Fruit fly (Drosophila melanogaster) whole organism, pupa: ENCODE measurements around the gene abo.

Experiments used
- CG12605 ChIP-seq: fragments of 200-800 bp; sonication (Bioruptor generic); IDR thresholded peaks from 2 replicates; pipeline ENCODE4 v1.3.6; 2022; ENCODE audit warnings: missing biosample characterization, missing genetic modification characterization
- CG13204 ChIP-seq: fragments of 200-800 bp; sonication (Bioruptor generic); optimal IDR thresholded peaks from 2 replicates; lab custom pipeline; 2018; ENCODE audit warnings: missing biosample characterization, mild to moderate bottlenecking, missing genetic modification characterization, moderate library complexity
- CG15710 ChIP-seq: fragments of 200-800 bp; sonication (Bioruptor generic); optimal IDR thresholded peaks from 2 replicates; lab custom pipeline; 2018; ENCODE audit warnings: missing biosample characterization, mild to moderate bottlenecking, missing genetic modification characterization, moderate library complexity
- CG17806 ChIP-seq: fragments of 200-800 bp; sonication (Bioruptor generic); optimal IDR thresholded peaks from 2 replicates; lab custom pipeline; 2018; ENCODE audit warnings: missing biosample characterization, mild to moderate bottlenecking, missing genetic modification characterization, moderate library complexity
- CG32121 ChIP-seq: fragments of 200-800 bp; sonication (Bioruptor generic); IDR thresholded peaks from 2 replicates; pipeline ENCODE4 v1.3.6; 2022; ENCODE audit warnings: missing biosample characterization, missing genetic modification characterization
- CG34367 ChIP-seq: fragments of 200-800 bp; sonication (Bioruptor generic); optimal IDR thresholded peaks from 2 replicates; lab custom pipeline; 2018; ENCODE audit warnings: missing biosample characterization, mild to moderate bottlenecking, missing genetic modification characterization
- CG8159 ChIP-seq: fragments of 200-800 bp; sonication (Bioruptor generic); optimal IDR thresholded peaks from 3 replicates; lab custom pipeline; 2018; ENCODE audit warnings: missing biosample characterization, mild to moderate bottlenecking, missing genetic modification characterization, moderate library complexity
- EcR ChIP-seq: fragments of 200-800 bp; sonication (Bioruptor generic); optimal IDR thresholded peaks from 3 replicates; lab custom pipeline; 2019; ENCODE audit warnings: missing biosample characterization, missing genetic modification characterization, mild to moderate bottlenecking, moderate library complexity, missing genetic modification reagents
- Ets98B ChIP-seq: fragments of 200-800 bp; sonication (Bioruptor generic); IDR thresholded peaks from 2 replicates; pipeline ENCODE4 v1.3.6; 2022; ENCODE audit warnings: missing biosample characterization, missing genetic modification characterization
- Pif1A ChIP-seq: fragments of 200-800 bp; sonication (Bioruptor generic); optimal IDR thresholded peaks from 3 replicates; lab custom pipeline; 2016; ENCODE audit warnings: missing biosample characterization, missing genetic modification characterization
- Pif1B ChIP-seq: fragments of 200-800 bp; sonication (Bioruptor generic); optimal IDR thresholded peaks from 3 replicates; lab custom pipeline; 2016; ENCODE audit warnings: missing biosample characterization, missing genetic modification characterization
- fd96Ca ChIP-seq: fragments of 200-800 bp; sonication (Bioruptor generic); IDR thresholded peaks from 3 replicates; pipeline ENCODE4 v1.3.6; 2022; ENCODE audit warnings: missing biosample characterization, missing genetic modification characterization
- gl ChIP-seq: fragments of 200-800 bp; sonication (Bioruptor generic); optimal IDR thresholded peaks from 2 replicates; lab custom pipeline; 2018; ENCODE audit warnings: missing biosample characterization, mild to moderate bottlenecking, missing genetic modification characterization
- rn ChIP-seq: fragments of 200-800 bp; sonication (Bioruptor generic); IDR thresholded peaks from 2 replicates; pipeline ENCODE4 v1.3.6; 2022; ENCODE audit warnings: missing biosample characterization, missing genetic modification characterization

- TF ChIP-seq CG34367 (tag; lab: Kevin White, UChicago) (no peak), gl (tag; lab: Kevin White, UChicago) (no peak), EcR (peak; percentile 55), CG8159 (no peak), CG32121 (GFP tag; lab: Robert Waterston, UW) (no peak), CG17806 (tag; lab: Kevin White, UChicago) (no peak), rn (no peak), CG12605 (GFP tag; lab: Robert Waterston, UW) (no peak), Pif1B (GFP tag; lab: Kevin White, UChicago) (no peak), Ets98B (no peak), Pif1A (GFP tag; lab: Kevin White, UChicago) (no peak), CG13204 (GFP tag; lab: Kevin White, UChicago) (no peak), fd96Ca (GFP tag; lab: Robert Waterston, UW) (no peak), CG15710 (tag; lab: Kevin White, UChicago) (no peak)
These were observed 1.9 kb upstream of the abo start for dm6 chr2L:10976864-10977586.
